Fruit fly (Drosophila melanogaster): ENCODE data around the gene CG32277.

CG32277 gene

DNA sequence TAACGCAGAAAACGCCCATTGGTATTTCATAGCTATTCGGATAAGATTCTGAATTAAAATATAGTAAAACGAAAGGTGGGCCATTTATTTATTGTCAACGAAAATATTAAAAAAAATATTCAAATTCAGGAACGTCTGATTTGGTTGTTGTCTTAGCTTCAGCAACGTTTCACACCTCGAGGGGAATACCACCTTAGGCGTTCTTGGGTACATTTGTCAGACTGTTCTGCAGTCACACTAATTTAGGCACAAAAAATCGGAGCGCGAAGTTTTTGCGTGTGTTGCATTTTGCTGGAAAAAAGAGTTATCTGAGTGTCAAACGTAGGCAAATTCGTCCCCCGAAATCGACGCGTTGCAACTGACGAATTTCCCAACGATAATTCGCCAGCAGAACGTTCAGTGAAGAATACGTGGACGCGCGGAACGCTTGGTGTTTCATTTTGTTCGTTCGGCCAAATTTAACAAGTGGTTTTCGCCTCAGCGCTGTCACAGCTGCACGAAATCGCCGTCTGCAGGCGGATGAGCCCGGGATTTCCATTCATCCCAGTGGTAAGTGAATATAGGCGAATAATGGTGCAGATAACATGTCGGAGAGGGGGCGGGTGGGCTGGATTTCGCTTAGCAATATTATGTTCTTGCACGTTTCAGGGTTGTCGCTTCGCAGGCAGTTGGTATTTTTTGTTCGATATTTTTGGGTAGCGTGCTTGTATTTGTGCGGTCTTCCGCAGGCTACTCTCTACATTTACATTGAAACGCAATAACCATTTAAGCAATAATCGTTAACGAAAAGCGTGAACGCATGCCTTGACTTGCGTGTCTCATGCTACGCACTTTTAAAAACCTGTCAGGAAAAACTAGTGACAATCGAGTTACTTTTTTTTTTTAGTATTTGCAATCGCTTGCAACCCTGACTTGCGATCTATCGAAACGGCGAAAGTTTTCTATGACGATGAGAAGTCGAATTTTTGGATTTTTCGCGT lies 19.8 kb upstream of the CG32277 start, which contains the start of gene Larp4B (continued):
- TF ChIP-seq dmrt99B (tag; optimal IDR thresholded peaks at IDR 0.05) (no peak), CG16815 (GFP tag; optimal IDR thresholded peaks at IDR 0.05) (no peak), cato (GFP tag; optimal IDR thresholded peaks at IDR 0.05; ENCODE audit: borderline replicate concordance) (no peak), CG1792 (GFP tag; optimal IDR thresholded peaks at IDR 0.05) (no peak), Atf-2 (GFP tag; optimal IDR thresholded peaks at IDR 0.05) (no peak), Fer3 (tag; optimal IDR thresholded peaks at IDR 0.05) (no peak), CG4820 (GFP tag; optimal IDR thresholded peaks at IDR 0.05) (no peak), salm (tag; optimal IDR thresholded peaks at IDR 0.05) (peak; percentile 8)

DNA sequence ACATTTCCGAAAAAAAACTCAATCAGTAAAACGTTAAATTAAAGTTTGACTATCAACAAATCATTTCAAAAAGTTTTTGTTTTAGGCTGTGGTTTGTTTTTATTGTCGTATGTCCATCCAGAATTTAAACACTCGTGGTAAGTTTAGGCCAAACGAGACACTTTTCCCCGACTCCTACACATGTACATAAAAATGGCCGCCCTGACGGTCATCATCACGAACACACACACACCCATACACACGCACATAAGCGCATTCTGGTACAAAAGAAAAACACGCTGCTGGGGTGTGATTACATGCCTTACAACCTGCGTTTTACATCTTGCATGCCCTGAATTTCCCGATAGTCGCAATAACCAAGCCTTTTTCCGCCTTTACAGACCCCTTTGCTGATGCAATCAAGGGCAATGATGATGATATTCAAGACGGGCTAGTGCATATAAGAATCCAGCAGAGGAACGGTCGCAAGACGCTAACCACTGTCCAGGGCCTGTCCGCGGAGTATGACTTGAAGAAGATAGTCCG lies 18.2 kb upstream of the CG32277 start:
- no peak for TF ChIP-seq Ada2b (GFP tag; IDR thresholded peaks at IDR 0.05)
- no peak for TF ChIP-seq CG15696 (tag; optimal IDR thresholded peaks at IDR 0.05)
- no peak for TF ChIP-seq CG13296 (GFP tag; optimal IDR thresholded peaks at IDR 0.05)
- peak; percentile 2; the same call in 1 of the 2 replicates for TF ChIP-seq Scr (GFP tag; IDR thresholded peaks at IDR 0.05; ENCODE audit: partially characterized antibody)
- no peak for TF ChIP-seq CG7963 (GFP tag; IDR thresholded peaks at IDR 0.05; ENCODE audit: partially characterized antibody)
- TF ChIP-seq CG34224 (GFP tag; IDR thresholded peaks at IDR 0.05; ENCODE audit: partially characterized antibody) = 0 out of 3 replicates have a peak, but pooled peaks have one; percentile 41
- no peak for TF ChIP-seq exex (tag; optimal IDR thresholded peaks at IDR 0.05)
- TF ChIP-seq bcd (GFP tag; optimal IDR thresholded peaks at IDR 0.05) = no peak
- no peak for TF ChIP-seq sna (GFP tag; IDR thresholded peaks at IDR 0.05; ENCODE audit: partially characterized antibody)
- TF ChIP-seq CG13287 (GFP tag; IDR thresholded peaks at IDR 0.05; ENCODE audit: partially characterized antibody) = peak; percentile 11; the same call in 1 of the 2 replicates
- no peak for TF ChIP-seq CG8478 (optimal IDR thresholded peaks at IDR 0.05)
- TF ChIP-seq ttk (GFP tag; IDR thresholded peaks at IDR 0.05) = no peak
- no peak for TF ChIP-seq CG2875 (GFP tag; optimal IDR thresholded peaks at IDR 0.05)
- TF ChIP-seq pros (GFP tag; optimal IDR thresholded peaks at IDR 0.05) = peak; percentile 16
- peak; percentile 65 for TF ChIP-seq YL-1 (GFP tag; optimal IDR thresholded peaks at IDR 0.05)
- no peak for TF ChIP-seq CG13624 (GFP tag; optimal IDR thresholded peaks at IDR 0.05)
- TF ChIP-seq gce (GFP tag; IDR thresholded peaks at IDR 0.05) = no peak
- no peak for TF ChIP-seq B-H1 (GFP tag; IDR thresholded peaks at IDR 0.05)
- TF ChIP-seq CG13424 (tag; optimal IDR thresholded peaks at IDR 0.05) = no peak
- no peak for TF ChIP-seq CG6813 (GFP tag; optimal IDR thresholded peaks at IDR 0.05)
- TF ChIP-seq CG6654 (GFP tag; optimal IDR thresholded peaks at IDR 0.05) = no peak
- no peak for TF ChIP-seq Vsx1 (GFP tag; optimal IDR thresholded peaks at IDR 0.05)
- no peak for TF ChIP-seq HmgZ (tag; optimal IDR thresholded peaks at IDR 0.05)
- TF ChIP-seq sc (optimal IDR thresholded peaks at IDR 0.05) = no peak
- TF ChIP-seq sc (GFP tag; optimal IDR thresholded peaks at IDR 0.05) = no peak
- TF ChIP-seq CG11085 (GFP tag; IDR thresholded peaks at IDR 0.05) = no peak
- no peak for TF ChIP-seq da (GFP tag; optimal IDR thresholded peaks at IDR 0.05)
- no peak for TF ChIP-seq pum (GFP tag; optimal IDR thresholded peaks at IDR 0.05)
- TF ChIP-seq CG8765 (GFP tag; IDR thresholded peaks at IDR 0.05) = no peak
- no peak for TF ChIP-seq CG34376 (GFP tag; optimal IDR thresholded peaks at IDR 0.05)
- no peak for TF ChIP-seq CG17361 (GFP tag; IDR thresholded peaks at IDR 0.05)
- TF ChIP-seq wor (GFP tag; IDR thresholded peaks at IDR 0.05) = no peak
- no peak for TF ChIP-seq CG4328 (GFP tag; optimal IDR thresholded peaks at IDR 0.05)
- no peak for TF ChIP-seq bigmax (GFP tag; optimal IDR thresholded peaks at IDR 0.05)
- no peak for TF ChIP-seq Bteb2 (GFP tag; optimal IDR thresholded peaks at IDR 0.05)
- no peak for TF ChIP-seq CG2712 (tag; optimal IDR thresholded peaks at IDR 0.05)
- no peak for TF ChIP-seq CG14441 (GFP tag; IDR thresholded peaks at IDR 0.05)
- TF ChIP-seq sens (GFP tag) = peak; percentile 11
- peak; percentile 59; the same call in 1 of the 4 replicates for TF ChIP-seq Dll (GFP tag; IDR thresholded peaks at IDR 0.05; ENCODE audit: partially characterized antibody)

Data from whole organism, embryonic.